Worm (Caenorhabditis elegans): ENCODE results near the gene rnf-5.

The rnf-5 gene

ce11 chrIII:4186751-4187309 lies 20.2 kb upstream of the rnf-5 start, which contains the start of gene lars-1:
Gene lars-1, minus strand, starts transcription at chrIII:4186801.
- TF ChIP-seq F10E7.11 (tag; optimal IDR thresholded peaks at IDR 0.05) (no peak), let-607 (tag; optimal IDR thresholded peaks at IDR 0.05) (peak; percentile 87 to 92), attf-3 (GFP tag; conservative IDR thresholded peaks at IDR 0.05) (no peak), cebp-1 (GFP tag; IDR thresholded peaks at IDR 0.05) (no peak), cebp-1 (tag; optimal IDR thresholded peaks at IDR 0.05) (no peak), F57C9.4 (tag; optimal IDR thresholded peaks at IDR 0.05) (no peak), akir-1 (GFP tag; optimal IDR thresholded peaks at IDR 0.05) (no peak), nhr-80 (tag; optimal IDR thresholded peaks at IDR 0.05) (peak; percentile 48), hrde-1 (tag; optimal IDR thresholded peaks at IDR 0.05; ENCODE audit: borderline replicate concordance) (no peak), mel-28 (tag; optimal IDR thresholded peaks at IDR 0.05; ENCODE audit: borderline replicate concordance) (no peak), Y53G8AR.9 (GFP tag; conservative IDR thresholded peaks at IDR 0.05) (no peak), ceh-100 (GFP tag; IDR thresholded peaks at IDR 0.05) (no peak), Y56A3A.18 (GFP tag; IDR thresholded peaks at IDR 0.05) (no peak)

- TF ChIP-seq aptf-3 (GFP tag; IDR thresholded peaks at IDR 0.05) (0 out of 2 replicates have a peak, but pooled peaks have one; percentile 20), snpc-4 (GFP tag; optimal IDR thresholded peaks at IDR 0.05) (no peak), snpc-4 (tag; optimal IDR thresholded peaks at IDR 0.05) (no peak)
Measured at ce11 chrIII:4181338-4181737, 14.7 kb upstream of the rnf-5 start, which contains the start of gene C16C10.1. Gene C16C10.1, minus strand, starts transcription at chrIII:4181438.

- TF ChIP-seq lin-35 (GFP tag; optimal IDR thresholded peaks at IDR 0.05) (no peak), nfya-2 (GFP tag; IDR thresholded peaks at IDR 0.05) (no peak), nhr-27 (tag; optimal IDR thresholded peaks at IDR 0.05) (no peak), F57C9.4 (tag; optimal IDR thresholded peaks at IDR 0.05) (no peak), hsf-1 (GFP tag; IDR thresholded peaks at IDR 0.05) (0 out of 2 replicates have a peak, but pooled peaks have one; percentile 27)
Measured at ce11 chrIII:4178564-4178963, 11.9 kb upstream of the rnf-5 start, which contains the start of gene C16C10.2. Gene C16C10.2, minus strand, starts transcription at chrIII:4178664.

ce11 chrIII:4176109-4176596 lies 9.5 kb upstream of the rnf-5 start, which contains the start of the genes hrde-1 and C16C10.13:
Gene hrde-1, minus strand, starts transcription at chrIII:4176159.
Gene C16C10.13, plus strand, starts transcription at chrIII:4176440.
- peak; percentile 7 for TF ChIP-seq ztf-18 (tag; optimal IDR thresholded peaks at IDR 0.05)
- no peak for TF ChIP-seq lin-40 (tag; optimal IDR thresholded peaks at IDR 0.05)
- TF ChIP-seq B0019.2 (GFP tag; conservative IDR thresholded peaks at IDR 0.05) = peak; percentile 82
- TF ChIP-seq dpl-1 (GFP tag; optimal IDR thresholded peaks at IDR 0.05) = peak; percentile 80
- TF ChIP-seq F57C9.4 (tag; optimal IDR thresholded peaks at IDR 0.05) = no peak
- TF ChIP-seq lin-54 (GFP tag; optimal IDR thresholded peaks at IDR 0.05) = peak; percentile 88
- TF ChIP-seq madf-3 (GFP tag; IDR thresholded peaks at IDR 0.05) = peak; percentile 87
- TF ChIP-seq ceh-27 (GFP tag; optimal IDR thresholded peaks at IDR 0.05) = no peak
- no peak for TF ChIP-seq ceh-40 (GFP tag; IDR thresholded peaks at IDR 0.05)
- TF ChIP-seq lir-1 (GFP tag; conservative IDR thresholded peaks at IDR 0.05) = no peak; the same call in 1 of the 2 replicates
- TF ChIP-seq dox-1 (GFP tag; IDR thresholded peaks at IDR 0.05) = peak; percentile 78
- TF ChIP-seq F39B2.1 (GFP tag; IDR thresholded peaks at IDR 0.05) = no peak
- TF ChIP-seq nfya-1 (tag; optimal IDR thresholded peaks at IDR 0.05; ENCODE audit: borderline replicate concordance, insufficient read depth) = no peak
- no peak for TF ChIP-seq Y56A3A.18 (GFP tag; IDR thresholded peaks at IDR 0.05)
- TF ChIP-seq Y53G8AR.9 (GFP tag; conservative IDR thresholded peaks at IDR 0.05) = peak; percentile 44; the same call in 1 of the 2 replicates
- TF ChIP-seq rcor-1 (GFP tag; IDR thresholded peaks at IDR 0.05) = peak; percentile 80
- peak; percentile 14 for TF ChIP-seq F23B12.7 (tag; optimal IDR thresholded peaks at IDR 0.05; ENCODE audit: insufficient read depth)
- peak; percentile 95 for TF ChIP-seq ceh-91 (GFP tag; IDR thresholded peaks at IDR 0.05)
- TF ChIP-seq T07F8.4 (tag; optimal IDR thresholded peaks at IDR 0.05) = no peak
- TF ChIP-seq attf-6 (GFP tag; IDR thresholded peaks at IDR 0.05) = 0 out of 2 replicates have a peak, but pooled peaks have one; percentile 17
- no peak for TF ChIP-seq egl-44 (GFP tag; IDR thresholded peaks at IDR 0.05)
- TF ChIP-seq nfyb-1 (GFP tag; IDR thresholded peaks at IDR 0.05) = no peak
- TF ChIP-seq zim-3 (tag; optimal IDR thresholded peaks at IDR 0.05) = no peak
- TF ChIP-seq cebp-1 (GFP tag; IDR thresholded peaks at IDR 0.05) = no peak
- TF ChIP-seq cebp-1 (tag; optimal IDR thresholded peaks at IDR 0.05) = no peak
- peak; percentile 98 for TF ChIP-seq madf-6 (GFP tag; IDR thresholded peaks at IDR 0.05)

Data from whole organism, young adult.